Worm (Caenorhabditis elegans) whole organism, mixed stage, embryonic: ENCODE results near the gene arrd-8.

Experiments
- M03D4.4 ChIP-seq: sonication (generic microtip); optimal IDR thresholded peaks from 2 replicates; lab custom pipeline; 2017; ENCODE audit warnings: mild to moderate bottlenecking, missing genetic modification characterization, missing compliant biosample characterization
- blmp-1 ChIP-seq: fragments of 150-350 bp; optimal IDR thresholded peaks from 2 replicates; lab custom pipeline; 2014; ENCODE audit warnings: missing biosample characterization, missing genetic modification characterization
- ceh-43 ChIP-seq: fragments of 200-800 bp; sonication (Bioruptor generic); optimal IDR thresholded peaks from 2 replicates; lab custom pipeline; 2018; ENCODE audit warnings: mild to moderate bottlenecking, missing genetic modification characterization, moderate library complexity, missing compliant biosample characterization
- ces-1 ChIP-seq: fragments of 150-350 bp; optimal IDR thresholded peaks from 2 replicates; lab custom pipeline; 2014; ENCODE audit warnings: missing biosample characterization, missing genetic modification reagents, missing genetic modification characterization
- ham-2 ChIP-seq: fragments of 200-800 bp; sonication (Bioruptor generic); optimal IDR thresholded peaks from 2 replicates; lab custom pipeline; 2018; ENCODE audit warnings: mild to moderate bottlenecking, missing genetic modification characterization, missing compliant biosample characterization
- hlh-1 ChIP-seq: fragments of 150-350 bp; optimal IDR thresholded peaks from 2 replicates; lab custom pipeline; 2014; ENCODE audit warnings: missing biosample characterization, missing genetic modification reagents, missing genetic modification characterization
- lin-13 ChIP-seq: fragments of 150-350 bp; optimal IDR thresholded peaks from 2 replicates; lab custom pipeline; 2014; ENCODE audit warnings: missing biosample characterization, missing genetic modification characterization
- lin-32 ChIP-seq: fragments of 200-800 bp; sonication (Bioruptor generic); optimal IDR thresholded peaks from 2 replicates; lab custom pipeline; 2018; ENCODE audit warnings: mild to moderate bottlenecking, missing genetic modification characterization, missing compliant biosample characterization
- lsy-2 ChIP-seq: fragments of 150-350 bp; optimal IDR thresholded peaks from 2 replicates; lab custom pipeline; 2014; ENCODE audit warnings: missing biosample characterization, missing genetic modification characterization
- mab-5 ChIP-seq: fragments of 150-350 bp; optimal IDR thresholded peaks from 2 replicates; lab custom pipeline; 2014; ENCODE audit warnings: missing biosample characterization, missing genetic modification characterization
- mep-1 ChIP-seq: fragments of 150-350 bp; optimal IDR thresholded peaks from 2 replicates; lab custom pipeline; 2017; ENCODE audit warnings: missing biosample characterization, missing genetic modification reagents, missing genetic modification characterization, inconsistent platforms
- nhr-12 ChIP-seq: fragments of 150-350 bp; optimal IDR thresholded peaks from 2 replicates; lab custom pipeline; 2014; ENCODE audit warnings: missing biosample characterization, missing genetic modification characterization
- nhr-237 ChIP-seq: fragments of 150-350 bp; optimal IDR thresholded peaks from 2 replicates; lab custom pipeline; 2014; ENCODE audit warnings: missing biosample characterization, missing genetic modification characterization
- nhr-76 ChIP-seq: sonication (generic microtip); optimal IDR thresholded peaks from 2 replicates; lab custom pipeline; 2017; ENCODE audit warnings: missing biosample characterization, missing genetic modification characterization
- pha-4 ChIP-seq: fragments of 150-350 bp; optimal IDR thresholded peaks from 2 replicates; lab custom pipeline; 2018; ENCODE audit warnings: missing biosample characterization, missing genetic modification reagents, missing genetic modification characterization
- sem-2 ChIP-seq: fragments of 200-800 bp; sonication (Bioruptor generic); optimal IDR thresholded peaks from 2 replicates; lab custom pipeline; 2018; ENCODE audit warnings: mild to moderate bottlenecking, missing genetic modification characterization, missing compliant biosample characterization
- snpc-4 ChIP-seq: fragments of 150-350 bp; optimal IDR thresholded peaks from 2 replicates; lab custom pipeline; 2014; ENCODE audit warnings: missing biosample characterization, missing genetic modification characterization
- unc-120 ChIP-seq: sonication (generic microtip); optimal IDR thresholded peaks from 2 replicates; lab custom pipeline; 2017; ENCODE audit warnings: missing genetic modification characterization, missing compliant biosample characterization; ENCODE audit not compliant: poor library complexity, severe bottlenecking
- ztf-11 ChIP-seq: fragments of 150-350 bp; optimal IDR thresholded peaks from 2 replicates; lab custom pipeline; 2014; ENCODE audit warnings: missing biosample characterization, missing genetic modification characterization

arrd-8 gene

ce11 chrII:12108843-12109242 is 44.0 kb downstream of the arrd-8 start:
- no peak for TF ChIP-seq lsy-2 (tag; lab: Kevin White, UChicago)
- TF ChIP-seq sem-2 (GFP tag; lab: Kevin White, UChicago), result no peak
- TF ChIP-seq lin-13 (tag; lab: Kevin White, UChicago), result no peak
- TF ChIP-seq mep-1 (tag; lab: Kevin White, UChicago), result no peak
- TF ChIP-seq lin-32 (GFP tag; lab: Kevin White, UChicago), result no peak
- no peak for TF ChIP-seq unc-120 (tag; lab: Kevin White, UChicago)
- TF ChIP-seq nhr-237, result no peak
- no peak for TF ChIP-seq ztf-11
- TF ChIP-seq M03D4.4, result no peak
- no peak for TF ChIP-seq ces-1 (GFP tag; lab: Kevin White, UChicago)
- TF ChIP-seq nhr-76, result no peak
- no peak for TF ChIP-seq snpc-4 (tag; lab: Kevin White, UChicago)
- no peak for TF ChIP-seq hlh-1 (tag; lab: Kevin White, UChicago)
- TF ChIP-seq pha-4 (tag; lab: Kevin White, UChicago), result no peak
- no peak for TF ChIP-seq nhr-12 (tag; lab: Kevin White, UChicago)
- TF ChIP-seq mab-5 (tag; lab: Kevin White, UChicago), result no peak
- no peak for TF ChIP-seq ceh-43 (GFP tag; lab: Kevin White, UChicago)
- no peak for TF ChIP-seq blmp-1 (tag; lab: Kevin White, UChicago)

DNA sequence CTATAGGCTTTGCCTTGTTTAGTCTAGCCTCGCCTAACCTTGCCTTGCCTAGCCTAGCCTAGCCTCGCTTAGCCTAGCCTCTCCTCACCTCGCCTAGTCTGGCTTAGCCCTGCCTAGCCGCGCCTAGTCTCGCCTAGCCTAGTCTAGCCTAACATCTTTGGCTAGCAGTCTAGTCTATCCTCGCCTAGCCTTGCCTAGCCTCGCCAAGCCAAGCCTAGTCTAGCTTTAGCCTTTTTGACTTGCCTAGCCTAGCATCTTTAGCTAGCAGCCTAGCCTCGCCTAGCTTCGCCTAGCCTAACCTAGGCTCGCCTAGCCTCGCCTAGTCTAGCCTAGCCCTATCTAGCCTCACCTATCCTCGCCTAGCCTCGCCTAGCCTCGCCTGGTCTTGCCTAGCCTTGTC is 46.1 kb downstream of the arrd-8 start:
- TF ChIP-seq ham-2 (GFP tag; lab: Kevin White, UChicago) (peak; percentile 59), ztf-11 (no peak), lsy-2 (tag; lab: Kevin White, UChicago) (no peak)
